Worm (Caenorhabditis elegans) whole organism, L2 larva: Measurements from ENCODE around the gene srm-2.
"Not testable (repeated sequence)": the region's sequence is repeated elsewhere in the genome, so short reads cannot be mapped to it uniquely, and the experiment has no call there.

Source experiments
- C34F6.9 ChIP-seq: fragments of 150-350 bp; optimal IDR thresholded peaks from 2 replicates; lab custom pipeline; 2014; ENCODE audit warnings: missing biosample characterization, missing genetic modification characterization
- alr-1 ChIP-seq: fragments of 150-350 bp; optimal IDR thresholded peaks from 2 replicates; lab custom pipeline; 2014; ENCODE audit warnings: missing biosample characterization, missing genetic modification characterization
- ceh-82 ChIP-seq: fragments of 150-350 bp; optimal IDR thresholded peaks from 2 replicates; lab custom pipeline; 2014; ENCODE audit warnings: missing biosample characterization, missing genetic modification characterization
- elt-1 ChIP-seq: fragments of 150-350 bp; optimal IDR thresholded peaks from 2 replicates; lab custom pipeline; 2014; ENCODE audit warnings: missing biosample characterization, missing genetic modification characterization
- lin-13 ChIP-seq: fragments of 150-350 bp; optimal IDR thresholded peaks from 2 replicates; lab custom pipeline; 2014; ENCODE audit warnings: missing biosample characterization, missing genetic modification reagents, missing genetic modification characterization
- lin-39 ChIP-seq: fragments of 150-350 bp; optimal IDR thresholded peaks from 2 replicates; lab custom pipeline; 2014; ENCODE audit warnings: missing biosample characterization, missing genetic modification reagents, missing genetic modification characterization
- lsy-2 ChIP-seq, 2 experiments: fragments of 150-350 bp in 1 of 2; sonication (generic microtip) in 1 of 2; optimal IDR thresholded peaks; 2 replicates each; lab custom pipeline; 2014 to 2017; ENCODE audit warnings: missing biosample characterization in 2 of 2, missing genetic modification characterization in 2 of 2
- nhr-12 ChIP-seq: fragments of 150-350 bp; optimal IDR thresholded peaks from 2 replicates; lab custom pipeline; 2014; ENCODE audit warnings: missing biosample characterization, missing genetic modification characterization
- nhr-6 ChIP-seq: fragments of 150-350 bp; optimal IDR thresholded peaks from 2 replicates; lab custom pipeline; 2014; ENCODE audit warnings: missing biosample characterization, missing genetic modification characterization
- nhr-77 ChIP-seq: fragments of 150-350 bp; optimal IDR thresholded peaks from 2 replicates; lab custom pipeline; 2014; ENCODE audit warnings: missing biosample characterization, missing genetic modification characterization
- peb-1 ChIP-seq: fragments of 150-350 bp; optimal IDR thresholded peaks from 2 replicates; lab custom pipeline; 2014; ENCODE audit warnings: missing biosample characterization, missing genetic modification characterization
- unc-55 ChIP-seq: fragments of 150-350 bp; sonication (generic microtip); optimal IDR thresholded peaks from 3 replicates; lab custom pipeline; 2014; ENCODE audit warnings: missing biosample characterization, missing genetic modification reagents, missing genetic modification characterization

DNA sequence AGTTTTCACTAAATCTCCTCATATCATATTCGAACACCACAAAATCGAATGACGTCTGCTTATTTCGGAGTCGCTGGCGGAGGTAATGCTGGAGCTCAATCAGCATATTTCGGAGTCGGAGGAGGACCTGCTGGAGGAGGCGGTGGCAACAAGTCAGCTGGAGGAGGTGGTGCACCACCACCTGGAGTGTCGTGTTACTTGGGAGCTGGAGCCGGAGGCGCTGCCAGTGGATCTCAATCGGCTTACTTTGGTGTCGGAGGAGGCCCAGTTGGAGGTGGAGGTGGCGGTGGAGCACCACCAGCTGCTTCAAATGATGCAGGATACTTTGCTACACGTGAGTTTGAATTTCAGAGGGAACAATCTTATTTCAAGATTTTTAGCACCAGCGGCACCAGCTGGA is 8.0 kb downstream of the srm-2 start, which contains the start of gene ssq-4:
- TF ChIP-seq peb-1 (tag; lab: Kevin White, UChicago); nhr-6 (tag; lab: Kevin White, UChicago); C34F6.9; nhr-77 (tag; lab: Kevin White, UChicago); nhr-12 (tag; lab: Kevin White, UChicago); ceh-82 (tag; lab: Kevin White, UChicago); lsy-2 (tag; optimal IDR thresholded peaks at IDR 0.05; lab: Kevin White, UChicago); lin-13 (GFP tag; lab: Kevin White, UChicago); alr-1 (tag; lab: Kevin White, UChicago); lin-39; unc-55; elt-1 (tag; lab: Kevin White, UChicago): not testable (repeated sequence)
